Worm (Caenorhabditis elegans) whole organism, L4 larva: ENCODE measurements around the gene C38D4.7.

Experiments
- R02D3.7 ChIP-seq: fragments of 150-350 bp; sonication (generic microtip); optimal IDR thresholded peaks from 3 replicates; lab custom pipeline; 2014; ENCODE audit warnings: missing biosample characterization, missing genetic modification characterization
- ama-1 ChIP-seq: fragments of 150-350 bp; optimal IDR thresholded peaks from 2 replicates; lab custom pipeline; 2014; ENCODE audit warnings: inconsistent platforms, mixed read lengths
- ceh-82 ChIP-seq: sonication (generic microtip); optimal IDR thresholded peaks from 2 replicates; lab custom pipeline; 2017; ENCODE audit warnings: missing biosample characterization, missing genetic modification characterization
- cey-2 ChIP-seq: sonication (generic microtip); optimal IDR thresholded peaks from 3 replicates; lab custom pipeline; 2017; ENCODE audit warnings: missing genetic modification characterization, mild to moderate bottlenecking, missing compliant biosample characterization, antibody characterized with exemption, borderline replicate concordance; ENCODE audit not compliant: insufficient read depth
- egl-27 ChIP-seq: sonication (generic microtip); optimal IDR thresholded peaks from 3 replicates; lab custom pipeline; 2017; ENCODE audit warnings: missing biosample characterization, missing genetic modification reagents, missing genetic modification characterization
- fkh-10 ChIP-seq: fragments of 150-350 bp; optimal IDR thresholded peaks from 2 replicates; lab custom pipeline; 2014; ENCODE audit warnings: missing biosample characterization, missing genetic modification reagents, missing genetic modification characterization
- lin-15B ChIP-seq: fragments of 150-350 bp; sonication (generic microtip); optimal IDR thresholded peaks from 3 replicates; lab custom pipeline; 2014; ENCODE audit warnings: missing biosample characterization, missing genetic modification characterization
- mes-2 ChIP-seq: sonication (generic microtip); optimal IDR thresholded peaks from 2 replicates; lab custom pipeline; 2016; ENCODE audit warnings: missing genotype, mild to moderate bottlenecking, missing genetic modification characterization, missing compliant biosample characterization; ENCODE audit not compliant: poor library complexity, severe bottlenecking
- nhr-237 ChIP-seq: sonication (generic microtip); optimal IDR thresholded peaks from 2 replicates; lab custom pipeline; 2017; ENCODE audit warnings: missing biosample characterization, missing genetic modification characterization
- skn-1 ChIP-seq: fragments of 150-350 bp; optimal IDR thresholded peaks from 2 replicates; lab custom pipeline; 2014; ENCODE audit warnings: missing biosample characterization, missing genetic modification characterization
- unc-62 ChIP-seq, 3 experiments: fragments of 150-350 bp in 1 of 3; sonication (generic microtip); optimal IDR thresholded peaks in 2 of 3; peaks in 1 of 3; 1 replicate in 1 of 3; 2 replicates in 2 of 3; lab custom pipeline; 2014 to 2017; ENCODE audit warnings: missing biosample characterization in 3 of 3, missing genetic modification characterization in 3 of 3, missing genetic modification reagents in 3 of 3, missing genotype in 1 of 3
- ztf-11 ChIP-seq: fragments of 150-350 bp; optimal IDR thresholded peaks from 2 replicates; lab custom pipeline; 2014; ENCODE audit warnings: missing biosample characterization, missing genetic modification characterization

DNA sequence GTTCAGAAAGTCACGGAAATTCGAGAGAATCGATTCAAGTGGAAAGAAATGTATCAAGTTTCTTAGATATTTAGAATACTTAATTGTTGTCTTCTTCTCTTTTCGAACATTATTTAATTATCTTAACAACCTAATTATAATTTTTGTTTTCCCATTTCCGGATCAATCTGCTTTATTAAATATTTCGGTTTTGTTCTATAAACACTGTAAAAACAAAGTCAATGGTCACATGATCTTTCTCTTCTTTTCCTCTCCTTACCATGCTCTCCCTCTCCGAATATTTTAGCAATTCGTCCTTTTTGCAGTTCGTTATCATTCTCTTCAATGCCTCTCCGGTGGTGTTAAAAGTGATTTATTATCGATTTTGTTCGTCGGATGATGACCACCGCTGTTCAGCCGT lies 14.6 kb downstream of the C38D4.7 start, which contains the start of gene tag-325:
- TF ChIP-seq skn-1 (tag; lab: Kevin White, UChicago) = no peak
- no peak for TF ChIP-seq fkh-10 (GFP tag; lab: Kevin White, UChicago)
- TF ChIP-seq unc-62 (GFP tag; optimal IDR thresholded peaks at IDR 0.05 in 1 of 2; lab: Kevin White, UChicago) = no peak
- TF ChIP-seq unc-62 (tag; optimal IDR thresholded peaks at IDR 0.05; lab: Kevin White, UChicago) = no peak
- TF ChIP-seq nhr-237 = no peak
- TF ChIP-seq R02D3.7 (tag; lab: Kevin White, UChicago) = no peak
- no peak for TF ChIP-seq ztf-11 (tag; lab: Kevin White, UChicago)
- TF ChIP-seq cey-2 (tag; lab: Kevin White, UChicago) = no peak
- no peak for TF ChIP-seq lin-15B (tag; lab: Kevin White, UChicago)
- TF ChIP-seq mes-2 (tag; lab: Kevin White, UChicago) = no peak
- TF ChIP-seq egl-27 = no peak
- no peak for TF ChIP-seq ceh-82
- TF ChIP-seq ama-1 (lab: Kevin White, UChicago) = no peak
